Worm (Caenorhabditis elegans) whole organism, mixed stage, embryonic: Measurements from ENCODE around the gene F38H4.3.

Source experiments
- ceh-39 ChIP-seq: fragments of 150-350 bp; optimal IDR thresholded peaks from 2 replicates; lab custom pipeline; 2014; ENCODE audit warnings: missing biosample characterization, missing genetic modification characterization
- ceh-83 ChIP-seq: fragments of 200-800 bp; sonication (Bioruptor generic); optimal IDR thresholded peaks from 2 replicates; lab custom pipeline; 2018; ENCODE audit warnings: mild to moderate bottlenecking, missing genetic modification characterization, missing compliant biosample characterization
- elt-1 ChIP-seq: sonication (generic microtip); optimal IDR thresholded peaks from 2 replicates; lab custom pipeline; 2017; ENCODE audit warnings: missing genetic modification characterization, mild to moderate bottlenecking, missing compliant biosample characterization, antibody characterized with exemption, moderate library complexity, borderline replicate concordance; ENCODE audit not compliant: insufficient read depth
- elt-3 ChIP-seq: fragments of 150-350 bp; optimal IDR thresholded peaks from 2 replicates; lab custom pipeline; 2014; ENCODE audit warnings: missing biosample characterization, missing genetic modification characterization
- ham-2 ChIP-seq: fragments of 200-800 bp; sonication (Bioruptor generic); optimal IDR thresholded peaks from 2 replicates; lab custom pipeline; 2018; ENCODE audit warnings: mild to moderate bottlenecking, missing genetic modification characterization, missing compliant biosample characterization
- hlh-1 ChIP-seq: fragments of 150-350 bp; optimal IDR thresholded peaks from 2 replicates; lab custom pipeline; 2014; ENCODE audit warnings: missing biosample characterization, missing genetic modification reagents, missing genetic modification characterization
- lin-13 ChIP-seq: fragments of 150-350 bp; optimal IDR thresholded peaks from 2 replicates; lab custom pipeline; 2014; ENCODE audit warnings: missing biosample characterization, missing genetic modification characterization
- mep-1 ChIP-seq: fragments of 150-350 bp; optimal IDR thresholded peaks from 2 replicates; lab custom pipeline; 2017; ENCODE audit warnings: missing biosample characterization, missing genetic modification reagents, missing genetic modification characterization, inconsistent platforms
- mls-2 ChIP-seq: sonication (generic microtip); optimal IDR thresholded peaks from 2 replicates; lab custom pipeline; 2016; ENCODE audit warnings: mild to moderate bottlenecking, missing genetic modification characterization, moderate library complexity, missing compliant biosample characterization
- nhr-12 ChIP-seq: fragments of 150-350 bp; optimal IDR thresholded peaks from 2 replicates; lab custom pipeline; 2014; ENCODE audit warnings: missing biosample characterization, missing genetic modification characterization
- unc-62 ChIP-seq: fragments of 150-350 bp; optimal IDR thresholded peaks from 2 replicates; lab custom pipeline; 2014; ENCODE audit warnings: missing biosample characterization, missing genetic modification reagents, missing genetic modification characterization

ce11 chrIV:11803044-11803443, 39.2 kb upstream of the F38H4.3 start, which contains the start of gene H01G02.4:
- TF ChIP-seq ceh-39 (tag; lab: Kevin White, UChicago), result no peak
- no peak for TF ChIP-seq elt-3
- TF ChIP-seq elt-1 (tag; lab: Kevin White, UChicago), result no peak
- no peak for TF ChIP-seq nhr-12 (tag; lab: Kevin White, UChicago)
- TF ChIP-seq lin-13 (tag; lab: Kevin White, UChicago), result no peak
- TF ChIP-seq ham-2 (GFP tag; lab: Kevin White, UChicago), result no peak
- no peak for TF ChIP-seq mls-2
- no peak for TF ChIP-seq unc-62 (GFP tag; lab: Kevin White, UChicago)
- TF ChIP-seq mep-1, result no peak
- no peak for TF ChIP-seq hlh-1
- TF ChIP-seq ceh-83 (GFP tag; lab: Kevin White, UChicago), result no peak
